Worm (Caenorhabditis elegans): ENCODE data around the gene wrn-1.

wrn-1 gene

DNA sequence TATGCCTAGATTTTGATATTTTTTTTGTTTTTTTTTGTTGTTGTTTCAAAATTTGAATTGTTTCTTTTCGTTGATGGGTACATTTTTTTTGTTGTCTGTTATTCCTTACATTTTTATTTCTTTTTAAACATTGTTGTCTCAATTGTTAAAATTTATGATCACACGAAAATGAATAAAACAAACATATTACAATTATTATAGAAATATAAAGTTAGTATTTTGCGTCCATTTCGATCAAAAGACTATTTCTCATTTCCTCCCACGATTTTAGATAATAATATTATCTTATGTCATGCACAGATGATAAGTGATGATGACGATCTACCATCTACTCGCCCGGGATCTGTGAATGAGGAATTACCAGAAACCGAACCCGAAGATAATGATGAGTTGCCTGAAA lies at the start of gene wrn-1:
TSS of gene wrn-1 (plus strand) at position 301 of the 400 bp plus-strand sequence.
- no peak for TF ChIP-seq ceh-90 (tag; optimal IDR thresholded peaks at IDR 0.05)

DNA sequence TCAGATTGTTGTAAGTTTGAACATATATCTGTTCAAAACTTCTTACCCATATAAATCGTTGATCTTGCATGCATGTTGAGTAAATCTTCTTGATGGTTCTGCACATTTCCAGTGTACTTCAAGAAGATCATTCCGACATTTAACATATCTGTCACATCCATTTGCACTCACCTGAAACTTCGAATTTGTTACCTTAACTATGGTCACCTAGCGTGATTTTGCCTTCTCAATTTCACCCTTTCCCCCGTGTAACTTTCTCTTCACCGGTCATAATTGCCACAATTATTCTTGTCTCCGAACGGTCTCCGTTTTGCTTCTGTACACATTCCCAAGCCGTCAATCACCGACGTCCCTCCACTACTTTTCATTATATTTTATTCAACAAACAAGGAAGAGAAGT lies 41.4 kb upstream of the wrn-1 start:
- TF ChIP-seq lin-15B (tag; optimal IDR thresholded peaks at IDR 0.05) (no peak), F16B12.6 (tag; optimal IDR thresholded peaks at IDR 0.05) (no peak), snpc-4 (tag; optimal IDR thresholded peaks at IDR 0.05) (no peak), ceh-82 (tag; optimal IDR thresholded peaks at IDR 0.05) (no peak), blmp-1 (tag; optimal IDR thresholded peaks at IDR 0.05) (peak; percentile 65), unc-86 (tag; optimal IDR thresholded peaks at IDR 0.05) (no peak)

DNA sequence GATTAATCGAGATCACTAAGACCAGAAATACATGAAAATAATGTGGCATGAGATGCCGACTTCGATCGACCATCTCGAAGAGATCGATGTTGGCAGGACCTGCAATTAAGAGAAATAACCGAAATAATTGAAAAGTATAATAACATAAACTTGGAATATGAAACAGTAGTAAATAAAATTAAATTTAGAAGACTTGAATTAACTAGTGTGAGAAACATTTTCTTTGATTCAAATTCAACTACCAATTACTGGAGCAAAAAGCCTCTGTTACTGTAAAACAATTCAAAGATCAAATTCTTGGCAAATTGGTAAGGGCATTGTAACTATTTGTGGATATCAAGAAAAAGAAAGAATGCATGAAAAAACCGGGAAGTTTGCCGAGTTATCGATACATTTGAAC lies 40.9 kb upstream of the wrn-1 start, which contains the start of gene R05G9R.1:
TSS of gene R05G9R.1 (minus strand) at position 101 of the 400 bp plus-strand sequence.
- TF ChIP-seq C16A3.4 (tag; optimal IDR thresholded peaks at IDR 0.05): no peak
- no peak for TF ChIP-seq efl-1 (optimal IDR thresholded peaks at IDR 0.05)
- peak in 1 of 2 experiments; percentile 9 for TF ChIP-seq efl-1 (GFP tag; optimal IDR thresholded peaks at IDR 0.05 in 1 of 2)

DNA sequence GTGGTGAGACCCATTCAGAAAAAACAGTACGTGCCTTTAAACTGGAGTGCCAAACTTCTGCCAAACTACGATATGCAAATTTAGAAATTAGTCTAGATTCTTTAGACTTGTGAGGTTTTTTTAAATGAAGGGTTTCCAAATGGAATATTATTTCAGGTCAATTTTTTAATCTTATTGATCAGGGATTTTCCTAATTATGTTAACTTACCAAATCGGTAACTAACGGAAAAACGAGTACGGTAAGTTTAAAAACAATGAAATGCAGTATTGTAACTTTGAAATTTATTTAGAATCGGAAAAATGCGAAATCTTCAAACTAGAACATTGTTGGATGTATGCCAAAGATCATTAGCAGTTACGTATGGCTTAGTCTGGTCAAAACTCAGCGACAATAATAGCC lies 38.5 kb upstream of the wrn-1 start, which contains the start of gene C56E6.7:
TSS of gene C56E6.7 (plus strand) at position 301 of the 400 bp plus-strand sequence.
- TF ChIP-seq fos-1 (tag; optimal IDR thresholded peaks at IDR 0.05) (no peak), zag-1 (tag; optimal IDR thresholded peaks at IDR 0.05) (no peak), lir-3 (tag; optimal IDR thresholded peaks at IDR 0.05; ENCODE audit: poor library complexity) (no peak), unc-130 (tag; optimal IDR thresholded peaks at IDR 0.05) (no peak), pag-3 (tag; optimal IDR thresholded peaks at IDR 0.05; ENCODE audit: borderline replicate concordance, insufficient read depth) (no peak), grh-1 (GFP tag; IDR thresholded peaks at IDR 0.05) (no peak), nhr-76 (tag; optimal IDR thresholded peaks at IDR 0.05) (no peak), C34B4.2 (tag; optimal IDR thresholded peaks at IDR 0.05) (no peak), pax-3 (tag; optimal IDR thresholded peaks at IDR 0.05) (no peak), nhr-84 (tag; optimal IDR thresholded peaks at IDR 0.05) (no peak), egl-27 (tag; optimal IDR thresholded peaks at IDR 0.05) (no peak), zip-4 (GFP tag; optimal IDR thresholded peaks at IDR 0.05) (no peak)

DNA sequence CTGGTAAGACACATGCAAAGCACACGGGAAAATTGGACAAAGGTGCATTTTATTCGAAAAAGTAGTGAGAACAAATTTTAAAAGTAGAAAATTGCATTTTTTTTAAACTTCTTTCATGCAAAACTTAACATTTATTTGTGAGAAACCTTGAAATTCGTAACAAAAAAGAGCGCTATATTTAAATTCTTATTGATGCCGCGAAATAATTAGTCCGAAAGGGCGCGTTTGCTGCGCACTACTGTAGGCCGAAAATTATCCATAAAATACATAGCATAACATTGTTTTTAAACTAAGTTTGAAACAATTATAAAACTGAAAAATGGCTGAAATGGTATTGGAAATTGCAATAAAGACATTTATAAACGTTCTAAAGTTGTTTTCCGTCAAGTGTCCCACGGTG lies 35.1 kb upstream of the wrn-1 start:
- no peak for TF ChIP-seq unc-98 (GFP tag; IDR thresholded peaks at IDR 0.05)
- TF ChIP-seq snpc-4 (tag; optimal IDR thresholded peaks at IDR 0.05): no peak
- TF ChIP-seq dpl-1 (GFP tag; optimal IDR thresholded peaks at IDR 0.05): peak in 2 of 3 experiments; percentile 47 to 64
- TF ChIP-seq xbp-1 (tag; optimal IDR thresholded peaks at IDR 0.05): no peak
- peak; percentile 39 for TF ChIP-seq mep-1 (tag; optimal IDR thresholded peaks at IDR 0.05)
- TF ChIP-seq F16B12.6 (tag; optimal IDR thresholded peaks at IDR 0.05): no peak
- TF ChIP-seq ceh-63 (GFP tag; optimal IDR thresholded peaks at IDR 0.05): no peak
- no peak for TF ChIP-seq C16A3.4 (tag; optimal IDR thresholded peaks at IDR 0.05)
- no peak for TF ChIP-seq elt-3 (tag; optimal IDR thresholded peaks at IDR 0.05)
- no peak for TF ChIP-seq alr-1 (tag; optimal IDR thresholded peaks at IDR 0.05; ENCODE audit: borderline replicate concordance)
- peak in 1 of 2 experiments; percentile 75 for TF ChIP-seq lsy-2 (tag; optimal IDR thresholded peaks at IDR 0.05)
- peak; percentile 1 for TF ChIP-seq blmp-1 (tag; optimal IDR thresholded peaks at IDR 0.05)
- no peak for TF ChIP-seq aly-2 (tag; optimal IDR thresholded peaks at IDR 0.05)
- no peak for TF ChIP-seq Y116A8C.19 (tag; optimal IDR thresholded peaks at IDR 0.05; ENCODE audit: borderline replicate concordance)
- TF ChIP-seq zip-4 (GFP tag; optimal IDR thresholded peaks at IDR 0.05): no peak
- TF ChIP-seq nhr-47 (tag; optimal IDR thresholded peaks at IDR 0.05): no peak
- peak; percentile 31 for TF ChIP-seq efl-1 (optimal IDR thresholded peaks at IDR 0.05)
- TF ChIP-seq efl-1 (GFP tag; optimal IDR thresholded peaks at IDR 0.05 in 1 of 2): peak; percentile 45 to 94
- no peak for TF ChIP-seq efl-3 (GFP tag; optimal IDR thresholded peaks at IDR 0.05)
- no peak for TF ChIP-seq unc-30 (tag; optimal IDR thresholded peaks at IDR 0.05)
- TF ChIP-seq lir-3 (tag; optimal IDR thresholded peaks at IDR 0.05; ENCODE audit: poor library complexity): no peak
- peak in 1 of 2 experiments; percentile 67 for TF ChIP-seq lin-35 (GFP tag; optimal IDR thresholded peaks at IDR 0.05)
- no peak for TF ChIP-seq aha-1 (tag; optimal IDR thresholded peaks at IDR 0.05)
- no peak for TF ChIP-seq snu-23 (GFP tag; optimal IDR thresholded peaks at IDR 0.05)

Data from whole organism, L1 larva.